Worm (Caenorhabditis elegans): ENCODE results near the gene K04C2.5.

K04C2.5 gene

ce11 chrIII:6869268-6869667 is 22.2 kb downstream of the K04C2.5 start, which contains the start of the genes cra-1 and kbp-1 (continued):
- TF ChIP-seq unc-62 (GFP tag; optimal IDR thresholded peaks at IDR 0.05) (no peak), elt-1 (tag; optimal IDR thresholded peaks at IDR 0.05) (no peak)

- no peak for TF ChIP-seq nhr-67 (tag; optimal IDR thresholded peaks at IDR 0.05)
- peak; percentile 21 for TF ChIP-seq nfya-1 (tag; optimal IDR thresholded peaks at IDR 0.05; ENCODE audit: insufficient read depth)
- no peak for TF ChIP-seq nhr-11 (tag; optimal IDR thresholded peaks at IDR 0.05)
- no peak for TF ChIP-seq zag-1 (tag; optimal IDR thresholded peaks at IDR 0.05)
- TF ChIP-seq R02D3.7 (tag; optimal IDR thresholded peaks at IDR 0.05) = no peak
- TF ChIP-seq nhr-23 (tag; optimal IDR thresholded peaks at IDR 0.05) = peak; percentile 15
- no peak for TF ChIP-seq nhr-28 (tag; optimal IDR thresholded peaks at IDR 0.05)
- no peak for TF ChIP-seq fkh-10 (GFP tag; optimal IDR thresholded peaks at IDR 0.05)
- TF ChIP-seq pqm-1 (tag; optimal IDR thresholded peaks at IDR 0.05) = peak; percentile 60
- TF ChIP-seq pha-4 (tag; optimal IDR thresholded peaks at IDR 0.05) = peak; percentile 75
- TF ChIP-seq lin-15B (tag; optimal IDR thresholded peaks at IDR 0.05) = no peak
- TF ChIP-seq ceh-28 (tag; optimal IDR thresholded peaks at IDR 0.05) = peak; percentile 69
- TF ChIP-seq ztf-11 (tag; optimal IDR thresholded peaks at IDR 0.05) = no peak
- no peak for TF ChIP-seq ceh-9 (tag; optimal IDR thresholded peaks at IDR 0.05)
- TF ChIP-seq elt-3 (tag; optimal IDR thresholded peaks at IDR 0.05) = peak in 2 of 3 experiments; percentile 47 to 50
- TF ChIP-seq elt-2 (tag; optimal IDR thresholded peaks at IDR 0.05) = peak; percentile 73
- TF ChIP-seq snpc-4 (tag; optimal IDR thresholded peaks at IDR 0.05) = no peak
- TF ChIP-seq egl-27 (tag; optimal IDR thresholded peaks at IDR 0.05) = no peak
- TF ChIP-seq jun-1 (tag; optimal IDR thresholded peaks at IDR 0.05) = no peak
- TF ChIP-seq eor-1 (tag; optimal IDR thresholded peaks at IDR 0.05) = no peak
These were observed 27.6 kb downstream of the K04C2.5 start, which contains the start of gene sma-3 for ce11 chrIII:6863901-6864300. Gene sma-3 (minus strand): TSS chrIII:6863968.

ce11 chrIII:6859482-6859881 is 32.0 kb downstream of the K04C2.5 start, which contains the start of gene clec-158:
Gene clec-158 (minus strand): TSS chrIII:6859582.
- TF ChIP-seq daf-12 (tag; optimal IDR thresholded peaks at IDR 0.05) (no peak), unc-62 (GFP tag; optimal IDR thresholded peaks at IDR 0.05) (no peak), pha-4 (tag; optimal IDR thresholded peaks at IDR 0.05) (no peak), R02D3.7 (tag; optimal IDR thresholded peaks at IDR 0.05) (no peak), ceh-28 (tag; optimal IDR thresholded peaks at IDR 0.05) (no peak), egl-5 (tag; optimal IDR thresholded peaks at IDR 0.05) (no peak), ceh-9 (tag; optimal IDR thresholded peaks at IDR 0.05) (no peak)

ce11 chrIII:6857390-6857848 is 34.0 kb downstream of the K04C2.5 start:
- TF ChIP-seq ztf-4 (tag; optimal IDR thresholded peaks at IDR 0.05) (no peak), elt-2 (tag; optimal IDR thresholded peaks at IDR 0.05) (peak; percentile 77), pqm-1 (tag; optimal IDR thresholded peaks at IDR 0.05) (peak; percentile 79), lin-15B (tag; optimal IDR thresholded peaks at IDR 0.05) (peak; percentile 29), nhr-77 (tag; optimal IDR thresholded peaks at IDR 0.05) (no peak), jun-1 (tag; optimal IDR thresholded peaks at IDR 0.05) (peak; percentile 81), nhr-67 (tag; optimal IDR thresholded peaks at IDR 0.05) (no peak), mml-1 (tag; optimal IDR thresholded peaks at IDR 0.05) (no peak), pha-4 (tag; optimal IDR thresholded peaks at IDR 0.05) (peak; percentile 79), skn-1 (tag; optimal IDR thresholded peaks at IDR 0.05) (peak; percentile 31), egl-5 (tag; optimal IDR thresholded peaks at IDR 0.05) (no peak), nfya-1 (tag; optimal IDR thresholded peaks at IDR 0.05; ENCODE audit: insufficient read depth) (peak; percentile 33), nhr-25 (tag; optimal IDR thresholded peaks at IDR 0.05) (peak; percentile 3), elt-1 (tag; optimal IDR thresholded peaks at IDR 0.05) (no peak), nhr-23 (tag; optimal IDR thresholded peaks at IDR 0.05) (peak; percentile 63), mdl-1 (tag; optimal IDR thresholded peaks at IDR 0.05) (peak; percentile 14), lin-39 (tag; optimal IDR thresholded peaks at IDR 0.05) (no peak), unc-39 (tag; optimal IDR thresholded peaks at IDR 0.05) (no peak), ceh-16 (tag; optimal IDR thresholded peaks at IDR 0.05) (no peak), ceh-28 (tag; optimal IDR thresholded peaks at IDR 0.05) (peak; percentile 36), lsy-12 (tag; optimal IDR thresholded peaks at IDR 0.05) (no peak)

ce11 chrIII:6856709-6857108 is 34.8 kb downstream of the K04C2.5 start, which contains the start of gene zak-1:
Gene zak-1 (minus strand): TSS chrIII:6856809.
- no peak for TF ChIP-seq skn-1 (tag; optimal IDR thresholded peaks at IDR 0.05)
- TF ChIP-seq ama-1 (optimal IDR thresholded peaks at IDR 0.05) = no peak
- no peak for TF ChIP-seq daf-12 (tag; optimal IDR thresholded peaks at IDR 0.05)
- TF ChIP-seq ztf-11 (tag; optimal IDR thresholded peaks at IDR 0.05) = no peak
- TF ChIP-seq lin-39 (tag; optimal IDR thresholded peaks at IDR 0.05) = no peak
- TF ChIP-seq nhr-28 (tag; optimal IDR thresholded peaks at IDR 0.05) = no peak
- TF ChIP-seq ZK546.5 (tag; optimal IDR thresholded peaks at IDR 0.05) = no peak
- no peak for TF ChIP-seq mml-1 (tag; optimal IDR thresholded peaks at IDR 0.05)
- TF ChIP-seq egl-27 (tag; optimal IDR thresholded peaks at IDR 0.05) = no peak
- TF ChIP-seq ceh-9 (tag; optimal IDR thresholded peaks at IDR 0.05) = no peak
- no peak for TF ChIP-seq nhr-23 (tag; optimal IDR thresholded peaks at IDR 0.05)
